Worm (Caenorhabditis elegans): ENCODE measurements around the gene sre-47.

DNA sequence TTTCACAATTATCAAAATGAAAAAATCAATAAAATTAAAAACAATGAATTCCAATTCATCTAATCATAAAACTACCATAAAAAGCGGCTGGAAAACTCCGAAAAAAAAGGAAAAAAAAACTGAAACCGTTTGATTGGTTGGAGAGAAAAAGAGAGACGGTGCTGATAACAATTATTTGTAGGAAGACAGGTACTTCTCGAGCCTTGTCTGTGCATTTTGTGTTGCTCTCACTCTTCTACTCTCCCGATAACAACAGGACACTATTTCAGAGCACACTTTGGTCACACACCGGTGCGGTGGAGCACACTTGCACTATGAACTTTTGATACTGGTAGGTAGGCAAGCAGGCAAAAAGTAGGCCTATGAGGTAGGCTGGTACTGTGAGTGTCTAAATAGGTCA is 27.9 kb downstream of the sre-47 start:
- TF ChIP-seq ama-1 (optimal IDR thresholded peaks at IDR 0.05), result no peak
- TF ChIP-seq unc-98 (GFP tag; IDR thresholded peaks at IDR 0.05), result no peak
- no peak for TF ChIP-seq fkh-10 (GFP tag; optimal IDR thresholded peaks at IDR 0.05)
- no peak for TF ChIP-seq lin-39 (tag; optimal IDR thresholded peaks at IDR 0.05)
- TF ChIP-seq ztf-11 (tag; optimal IDR thresholded peaks at IDR 0.05), result no peak
- TF ChIP-seq alr-1 (tag; optimal IDR thresholded peaks at IDR 0.05; ENCODE audit: borderline replicate concordance), result no peak
- TF ChIP-seq lin-35 (GFP tag; optimal IDR thresholded peaks at IDR 0.05), result peak in 1 of 2 experiments; percentile 38
- no peak for TF ChIP-seq ceh-63 (GFP tag; optimal IDR thresholded peaks at IDR 0.05)

Data from whole organism, L1 larva.